Fruit fly (Drosophila melanogaster): ENCODE data around the gene Epg5.

DNA sequence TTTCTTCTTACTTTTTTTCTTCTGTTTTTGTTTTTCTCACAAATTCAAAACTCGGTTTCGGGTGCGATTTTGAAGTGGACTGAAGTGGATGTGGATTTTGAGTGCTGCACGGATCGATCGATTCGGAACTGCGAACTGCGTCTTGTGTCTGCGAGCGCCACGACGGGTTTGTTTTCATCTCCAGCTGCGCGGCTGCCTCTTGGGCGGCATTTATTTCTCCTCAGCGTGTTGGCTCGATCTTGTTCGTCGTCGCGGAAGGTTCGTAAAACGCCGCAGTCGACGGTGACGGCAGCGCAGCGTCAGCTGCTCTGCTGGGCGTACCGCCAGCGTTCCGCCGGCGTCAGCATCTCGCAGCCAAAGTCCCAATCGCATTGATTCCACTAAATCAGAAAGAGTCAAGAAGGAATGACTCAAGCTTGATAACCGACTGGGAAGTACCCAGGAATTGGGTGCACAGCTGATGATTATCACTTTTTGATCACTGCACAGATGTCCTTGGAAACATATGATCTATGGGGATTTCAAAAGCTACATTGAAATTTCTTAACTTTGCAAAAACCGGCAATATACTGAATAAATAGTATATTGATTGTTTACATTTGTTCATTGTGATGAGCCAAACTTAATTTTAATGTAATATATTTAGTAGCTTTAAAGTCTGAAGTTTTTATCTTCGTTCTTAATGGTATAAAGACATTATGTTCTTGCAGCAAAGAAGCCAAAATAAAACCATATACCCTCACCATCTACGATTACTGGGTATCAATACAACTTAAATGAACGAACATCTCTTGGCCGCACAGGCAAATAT, 36.5 kb upstream of the Epg5 start, which contains the start of gene CG7720:
- TF ChIP-seq pan (optimal IDR thresholded peaks at IDR 0.05) (peak; percentile 65), lola (GFP tag; optimal IDR thresholded peaks at IDR 0.05) (no peak), usp (GFP tag; optimal IDR thresholded peaks at IDR 0.05) (no peak), sage (GFP tag; optimal IDR thresholded peaks at IDR 0.05) (no peak)

All from whole organism, wandering third instar larva.